Fruit fly (Drosophila melanogaster) whole organism, embryonic: ENCODE measurements around the gene mRpL3.

Experiments
- Abd-B ChIP-seq: fragments of 200-800 bp; sonication (Bioruptor generic); optimal IDR thresholded peaks from 2 replicates; lab custom pipeline; 2018; ENCODE audit warnings: missing biosample characterization, mild to moderate bottlenecking, missing genetic modification characterization, moderate library complexity
- Asciz ChIP-seq: fragments of 200-800 bp; sonication (Bioruptor generic); optimal IDR thresholded peaks from 2 replicates; lab custom pipeline; 2017; ENCODE audit warnings: missing biosample characterization, mild to moderate bottlenecking, missing genetic modification characterization, missing genetic modification reagents
- Atf3 ChIP-seq: fragments of 200-800 bp; sonication (Bioruptor generic); optimal IDR thresholded peaks from 3 replicates; lab custom pipeline; 2016; ENCODE audit warnings: missing biosample characterization, missing genetic modification characterization
- B-H2 ChIP-seq: fragments of 200-800 bp; sonication (Bioruptor generic); optimal IDR thresholded peaks from 2 replicates; lab custom pipeline; 2018; ENCODE audit warnings: missing biosample characterization, mild to moderate bottlenecking, missing genetic modification characterization
- CG10654 ChIP-seq: fragments of 200-800 bp; sonication (Bioruptor generic); optimal IDR thresholded peaks from 2 replicates; lab custom pipeline; 2016; ENCODE audit warnings: missing biosample characterization, missing genetic modification characterization
- CG14441 ChIP-seq: fragments of 200-800 bp; sonication (Bioruptor generic); IDR thresholded peaks from 2 replicates; pipeline ENCODE4 v1.3.6; 2022; ENCODE audit warnings: missing biosample characterization, missing genetic modification characterization
- CG14710 ChIP-seq: fragments of 200-800 bp; sonication (Bioruptor generic); optimal IDR thresholded peaks from 3 replicates; lab custom pipeline; 2019; ENCODE audit warnings: missing biosample characterization, mild to moderate bottlenecking, missing genetic modification characterization, moderate library complexity
- CG14860 ChIP-seq: fragments of 200-800 bp; sonication (Bioruptor generic); IDR thresholded peaks from 3 replicates; pipeline ENCODE4 v1.3.6; 2022; ENCODE audit warnings: missing biosample characterization, missing genetic modification characterization; ENCODE audit not compliant: partially characterized antibody
- CG14965 ChIP-seq: fragments of 200-800 bp; sonication (Bioruptor generic); optimal IDR thresholded peaks from 2 replicates; lab custom pipeline; 2016; ENCODE audit warnings: missing biosample characterization, missing genetic modification characterization, borderline replicate concordance
- CG15269 ChIP-seq: fragments of 200-800 bp; sonication (Bioruptor generic); optimal IDR thresholded peaks from 2 replicates; lab custom pipeline; 2018; ENCODE audit warnings: missing biosample characterization, mild to moderate bottlenecking, missing genetic modification characterization, moderate library complexity
- CG18476 ChIP-seq: fragments of 200-800 bp; sonication (Bioruptor generic); optimal IDR thresholded peaks from 2 replicates; lab custom pipeline; 2016; ENCODE audit warnings: missing biosample characterization, mild to moderate bottlenecking, missing genetic modification characterization
- CG31388 ChIP-seq: fragments of 200-800 bp; sonication (Bioruptor generic); optimal IDR thresholded peaks from 2 replicates; lab custom pipeline; 2016; ENCODE audit warnings: missing biosample characterization, missing genetic modification characterization
- CG32772 ChIP-seq: fragments of 200-800 bp; sonication (Bioruptor generic); IDR thresholded peaks from 2 replicates; pipeline ENCODE4 v1.3.6; 2022; ENCODE audit warnings: missing biosample characterization, missing genetic modification characterization
- CG4707 ChIP-seq: fragments of 200-800 bp; sonication (Bioruptor generic); optimal IDR thresholded peaks from 2 replicates; lab custom pipeline; 2018; ENCODE audit warnings: missing biosample characterization, mild to moderate bottlenecking, missing genetic modification characterization, moderate library complexity
- CG4730 ChIP-seq: fragments of 200-800 bp; sonication (Bioruptor generic); IDR thresholded peaks from 2 replicates; pipeline ENCODE4 v1.3.6; 2022; ENCODE audit warnings: missing biosample characterization, missing genetic modification characterization
- CG5953 ChIP-seq: fragments of 200-800 bp; sonication (Bioruptor generic); IDR thresholded peaks from 2 replicates; pipeline ENCODE4 v1.3.6; 2022; ENCODE audit warnings: missing biosample characterization, missing genetic modification characterization
- CG6854 ChIP-seq: fragments of 200-800 bp; sonication (Bioruptor generic); optimal IDR thresholded peaks from 3 replicates; lab custom pipeline; 2017; ENCODE audit warnings: missing biosample characterization, mild to moderate bottlenecking, missing genetic modification characterization
- CG8359 ChIP-seq: fragments of 200-800 bp; sonication (Bioruptor generic); optimal IDR thresholded peaks from 2 replicates; lab custom pipeline; 2017; ENCODE audit warnings: missing biosample characterization, mild to moderate bottlenecking, missing genetic modification characterization, borderline replicate concordance
- Dad ChIP-seq: fragments of 200-800 bp; sonication (Bioruptor generic); optimal IDR thresholded peaks from 3 replicates; lab custom pipeline; 2016; ENCODE audit warnings: missing biosample characterization, missing genetic modification characterization
- E2f2 ChIP-seq: fragments of 200-800 bp; sonication (Bioruptor generic); IDR thresholded peaks from 2 replicates; pipeline ENCODE4 v1.3.6; 2022; ENCODE audit warnings: missing biosample characterization, missing genetic modification characterization
- HHEX ChIP-seq: fragments of 200-800 bp; sonication (Bioruptor generic); optimal IDR thresholded peaks from 3 replicates; lab custom pipeline; 2017; ENCODE audit warnings: missing biosample characterization, mild to moderate bottlenecking, missing genetic modification characterization, missing genetic modification reagents
- Hr3 ChIP-seq: fragments of 200-800 bp; sonication (Bioruptor generic); optimal IDR thresholded peaks from 3 replicates; lab custom pipeline; 2016; ENCODE audit warnings: missing biosample characterization, missing genetic modification characterization
- MESR4 ChIP-seq: fragments of 200-800 bp; sonication (Bioruptor generic); optimal IDR thresholded peaks from 2 replicates; lab custom pipeline; 2018; ENCODE audit warnings: missing biosample characterization, mild to moderate bottlenecking, missing genetic modification characterization, moderate library complexity
- Med ChIP-seq: fragments of 200-800 bp; sonication (Bioruptor generic); peaks from one replicate; lab custom pipeline; 2016; ENCODE audit warnings: missing biosample characterization, missing genetic modification characterization, mild to moderate bottlenecking, inconsistent platforms, moderate library complexity
- Mes4 ChIP-seq: fragments of 200-800 bp; sonication (Bioruptor generic); optimal IDR thresholded peaks from 2 replicates; lab custom pipeline; 2016; ENCODE audit warnings: missing biosample characterization, missing genetic modification characterization
- Oaz ChIP-seq: fragments of 200-800 bp; sonication (Bioruptor generic); IDR thresholded peaks from 2 replicates; pipeline ENCODE4 v1.3.6; 2022; ENCODE audit warnings: missing biosample characterization, missing genetic modification characterization
- TFAM ChIP-seq: fragments of 200-800 bp; sonication (Bioruptor generic); optimal IDR thresholded peaks from 2 replicates; lab custom pipeline; 2017; ENCODE audit warnings: missing biosample characterization, missing genetic modification characterization, inconsistent platforms
- Taf1 ChIP-seq: fragments of 200-800 bp; sonication (Bioruptor generic); IDR thresholded peaks from 2 replicates; pipeline ENCODE4 v1.3.6; 2022; ENCODE audit warnings: missing biosample characterization, missing genetic modification characterization
- ac ChIP-seq: fragments of 200-800 bp; sonication (Bioruptor generic); optimal IDR thresholded peaks from 3 replicates; lab custom pipeline; 2017; ENCODE audit warnings: missing biosample characterization, mild to moderate bottlenecking, missing genetic modification characterization
- amos ChIP-seq: fragments of 200-800 bp; sonication (Bioruptor generic); IDR thresholded peaks from 2 replicates; pipeline ENCODE4 v1.3.6; 2022; ENCODE audit warnings: missing biosample characterization, missing genetic modification characterization; ENCODE audit not compliant: partially characterized antibody
- bcd ChIP-seq: fragments of 200-800 bp; sonication (Bioruptor generic); optimal IDR thresholded peaks from 2 replicates; lab custom pipeline; 2017; ENCODE audit warnings: missing biosample characterization, mild to moderate bottlenecking, missing genetic modification characterization
- cato ChIP-seq: fragments of 200-800 bp; sonication (Bioruptor generic); optimal IDR thresholded peaks from 2 replicates; lab custom pipeline; 2016; ENCODE audit warnings: missing biosample characterization, missing genetic modification characterization, borderline replicate concordance
- chif ChIP-seq, 2 experiments: fragments of 200-800 bp; sonication (Bioruptor generic); optimal IDR thresholded peaks; 3 replicates each; lab custom pipeline; 2016; ENCODE audit warnings: missing biosample characterization in 2 of 2, missing genetic modification characterization in 2 of 2
- cwo ChIP-seq: fragments of 200-800 bp; sonication (Bioruptor generic); optimal IDR thresholded peaks from 3 replicates; lab custom pipeline; 2017; ENCODE audit warnings: missing biosample characterization, missing genetic modification characterization, mild to moderate bottlenecking, moderate library complexity, missing genetic modification reagents
- dpn ChIP-seq, 2 experiments: fragments of 200-800 bp; sonication (Bioruptor generic); optimal IDR thresholded peaks; 3 replicates each; lab custom pipeline; 2016; ENCODE audit warnings: missing biosample characterization in 2 of 2, missing genetic modification characterization in 2 of 2
- eve ChIP-seq, 2 experiments: fragments of >200 bp; optimal IDR thresholded peaks; 2 replicates each; lab custom pipeline; 2017; ENCODE audit warnings: missing biosample characterization in 2 of 2, missing genetic modification characterization in 2 of 2
- gsb ChIP-seq: fragments of 200-800 bp; sonication (Bioruptor generic); IDR thresholded peaks from 2 replicates; pipeline ENCODE4 v1.3.6; 2022; ENCODE audit warnings: missing biosample characterization, missing genetic modification characterization
- her ChIP-seq: fragments of 200-800 bp; sonication (Bioruptor generic); optimal IDR thresholded peaks from 2 replicates; lab custom pipeline; 2016; ENCODE audit warnings: missing biosample characterization, missing genetic modification characterization
- ind ChIP-seq: fragments of 200-800 bp; sonication (Bioruptor generic); optimal IDR thresholded peaks from 3 replicates; lab custom pipeline; 2016; ENCODE audit warnings: missing biosample characterization, missing genetic modification characterization
- jigr1 ChIP-seq: fragments of 200-800 bp; sonication (Bioruptor generic); IDR thresholded peaks from 3 replicates; pipeline ENCODE4 v1.3.6; 2022; ENCODE audit warnings: missing biosample characterization, missing genetic modification characterization
- klu ChIP-seq: fragments of 200-800 bp; sonication (Bioruptor generic); IDR thresholded peaks from 2 replicates; pipeline ENCODE4 v1.3.6; 2022; ENCODE audit warnings: missing biosample characterization, missing genetic modification characterization
- lola ChIP-seq, 3 experiments: fragments of >200 bp in 2 of 3; fragments of 200-800 bp in 1 of 3; sonication (Bioruptor generic) in 1 of 3; optimal IDR thresholded peaks; 2 replicates each; lab custom pipeline; 2017 to 2019; ENCODE audit warnings: missing biosample characterization in 3 of 3, missing genetic modification characterization in 3 of 3, mild to moderate bottlenecking in 1 of 3, moderate library complexity in 1 of 3
- lov ChIP-seq, 2 experiments: fragments of 200-800 bp in 1 of 2; fragments of >200 bp in 1 of 2; sonication (Bioruptor generic) in 1 of 2; IDR thresholded peaks in 1 of 2; optimal IDR thresholded peaks in 1 of 2; 2 replicates in 1 of 2; 3 replicates in 1 of 2; pipeline versions ENCODE4 v1.3.6 to Lab custom; 2017 to 2022; ENCODE audit warnings: missing biosample characterization in 1 of 2, missing genetic modification characterization in 1 of 2
- maf-S ChIP-seq: fragments of 200-800 bp; sonication (Bioruptor generic); optimal IDR thresholded peaks from 2 replicates; lab custom pipeline; 2016; ENCODE audit warnings: missing biosample characterization, missing genetic modification characterization
- pzg ChIP-seq: fragments of 200-800 bp; sonication (Bioruptor generic); optimal IDR thresholded peaks from 3 replicates; lab custom pipeline; 2018; ENCODE audit warnings: missing biosample characterization, mild to moderate bottlenecking, missing genetic modification characterization, moderate library complexity
- shn ChIP-seq: fragments of 200-800 bp; sonication (Bioruptor generic); optimal IDR thresholded peaks from 3 replicates; lab custom pipeline; 2016; ENCODE audit warnings: missing biosample characterization, missing genetic modification characterization
- sim ChIP-seq: fragments of 200-800 bp; sonication (Bioruptor generic); IDR thresholded peaks from 2 replicates; pipeline ENCODE4 v1.3.6; 2022; ENCODE audit warnings: missing biosample characterization, missing genetic modification characterization
- tio ChIP-seq: fragments of 200-800 bp; sonication (Bioruptor generic); optimal IDR thresholded peaks from 2 replicates; lab custom pipeline; 2017; ENCODE audit warnings: missing biosample characterization, missing genetic modification characterization, inconsistent platforms
- unc-4 ChIP-seq: fragments of 200-800 bp; sonication (Bioruptor generic); IDR thresholded peaks from 2 replicates; pipeline ENCODE4 v1.3.6; 2022; ENCODE audit warnings: missing biosample characterization, missing genetic modification characterization; ENCODE audit not compliant: partially characterized antibody
- wor ChIP-seq: fragments of 200-800 bp; sonication (Bioruptor generic); IDR thresholded peaks from 2 replicates; pipeline ENCODE4 v1.3.6; 2022; ENCODE audit warnings: missing biosample characterization, missing genetic modification characterization

The mRpL3 gene

DNA sequence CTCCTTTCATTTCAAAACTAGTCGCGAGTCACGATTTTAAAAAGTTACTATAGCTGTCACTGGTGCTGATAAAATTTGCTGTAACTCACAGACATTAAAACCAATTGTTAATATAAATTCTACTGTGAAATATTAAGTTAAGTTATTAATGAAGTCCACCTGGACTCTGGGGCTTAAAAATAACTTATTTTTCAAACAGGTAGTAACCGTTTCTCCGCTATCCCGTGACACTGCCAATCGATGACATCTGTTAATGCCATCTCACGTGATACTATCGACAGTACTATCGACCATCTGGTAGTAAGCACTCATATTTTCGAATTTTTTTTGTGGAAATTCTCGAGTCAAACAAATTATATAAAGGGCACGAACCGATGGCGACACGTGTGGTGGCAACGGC is 27.1 kb upstream of the mRpL3 start, which contains the start of the genes CG12379 and MagR (continued):
- TF ChIP-seq cato (GFP tag; lab: Kevin White, UChicago): no peak
- no peak for TF ChIP-seq bcd (GFP tag; lab: Kevin White, UChicago)
- TF ChIP-seq Atf3 (GFP tag; lab: Kevin White, UChicago): no peak
- TF ChIP-seq shn (GFP tag; lab: Kevin White, UChicago): peak; percentile 7
- no peak for TF ChIP-seq lov (optimal IDR thresholded peaks at IDR 0.05; lab: Kevin White, UChicago)
- TF ChIP-seq lov (GFP tag; IDR thresholded peaks at IDR 0.05; lab: Robert Waterston, UW): no peak
- no peak for TF ChIP-seq CG6854 (GFP tag; lab: Kevin White, UChicago)
- TF ChIP-seq CG14860 (GFP tag; lab: Robert Waterston, UW): peak; percentile 77
- TF ChIP-seq CG18476 (GFP tag; lab: Kevin White, UChicago): no peak
- no peak for TF ChIP-seq MESR4 (GFP tag; lab: Kevin White, UChicago)
- peak; percentile 29 for TF ChIP-seq maf-S (GFP tag; lab: Kevin White, UChicago)
- no peak for TF ChIP-seq ac
- peak; percentile 63 for TF ChIP-seq Abd-B (GFP tag; lab: Kevin White, UChicago)
- TF ChIP-seq unc-4: peak; percentile 78
- peak; percentile 78 for TF ChIP-seq amos (GFP tag; lab: Robert Waterston, UW)
- no peak for TF ChIP-seq CG15269 (tag; lab: Kevin White, UChicago)
- no peak for TF ChIP-seq tio (GFP tag; lab: Kevin White, UChicago)
- peak; percentile 91 for TF ChIP-seq Med (GFP tag; lab: Kevin White, UChicago)
- peak; percentile 48; the same call in 1 of the 2 replicates for TF ChIP-seq Oaz
- TF ChIP-seq CG14710 (tag; lab: Kevin White, UChicago): peak; percentile 79
- TF ChIP-seq Taf1 (GFP tag; lab: Robert Waterston, UW): peak; percentile 30; the same call in 1 of the 2 replicates
- no peak for TF ChIP-seq CG31388 (GFP tag; lab: Kevin White, UChicago)
- no peak for TF ChIP-seq jigr1 (GFP tag; lab: Robert Waterston, UW)
- peak; percentile 25 for TF ChIP-seq Mes4
- no peak for TF ChIP-seq CG8359 (GFP tag; lab: Kevin White, UChicago)
- no peak for TF ChIP-seq CG4730 (GFP tag; lab: Robert Waterston, UW)
- TF ChIP-seq HHEX (GFP tag; lab: Kevin White, UChicago): no peak
- no peak for TF ChIP-seq CG14441 (GFP tag; lab: Robert Waterston, UW)
- TF ChIP-seq Asciz (GFP tag; lab: Kevin White, UChicago): no peak
- TF ChIP-seq wor (GFP tag; lab: Robert Waterston, UW): no peak
- peak; percentile 34; the same call in 1 of the 2 replicates for TF ChIP-seq E2f2 (GFP tag; lab: Robert Waterston, UW)
- peak; percentile 53 to 71 for TF ChIP-seq dpn (GFP tag; optimal IDR thresholded peaks at IDR 0.05; lab: Kevin White, UChicago)
- no peak for TF ChIP-seq cwo
- TF ChIP-seq gsb: no peak
- TF ChIP-seq CG4707: no peak
- TF ChIP-seq ind (GFP tag; lab: Kevin White, UChicago): peak; percentile 62
- no peak for TF ChIP-seq sim
- TF ChIP-seq chif (GFP tag; optimal IDR thresholded peaks at IDR 0.05; lab: Kevin White, UChicago): peak; percentile 8 to 29
- peak; percentile 58 for TF ChIP-seq pzg (GFP tag; lab: Kevin White, UChicago)
- TF ChIP-seq CG10654: no peak
- TF ChIP-seq CG32772 (GFP tag; lab: Robert Waterston, UW): peak; percentile 53; the same call in 1 of the 2 replicates
- TF ChIP-seq CG14965 (GFP tag; lab: Kevin White, UChicago): no peak
- TF ChIP-seq lola (GFP tag; optimal IDR thresholded peaks at IDR 0.05; lab: Kevin White, UChicago): peak in 1 of 3 experiments; percentile 53
- TF ChIP-seq her: no peak
- TF ChIP-seq Dad (GFP tag; lab: Kevin White, UChicago): peak; percentile 48
- peak; percentile 48; the same call in 1 of the 2 replicates for TF ChIP-seq klu (GFP tag; lab: Robert Waterston, UW)
- TF ChIP-seq eve (GFP tag; optimal IDR thresholded peaks at IDR 0.05; lab: Kevin White, UChicago): no peak
- TF ChIP-seq CG5953 (GFP tag; lab: Robert Waterston, UW): no peak
- TF ChIP-seq B-H2: peak; percentile 73
- TF ChIP-seq Hr3 (GFP tag; lab: Kevin White, UChicago): peak; percentile 54
- no peak for TF ChIP-seq TFAM
